Fruit fly (Drosophila melanogaster) whole organism, embryonic: ENCODE data around the gene CG14515.

ENCODE experiments used
- Aef1 ChIP-seq: fragments of 200-800 bp; sonication (Bioruptor generic); IDR thresholded peaks from 3 replicates; pipeline ENCODE4 v1.3.6; 2022; ENCODE audit warnings: missing biosample characterization, missing genetic modification characterization
- Asciz ChIP-seq: fragments of 200-800 bp; sonication (Bioruptor generic); optimal IDR thresholded peaks from 2 replicates; lab custom pipeline; 2017; ENCODE audit warnings: missing biosample characterization, mild to moderate bottlenecking, missing genetic modification characterization, missing genetic modification reagents
- BEAF-32 ChIP-seq: fragments of 200-800 bp; sonication (Bioruptor generic); optimal IDR thresholded peaks from 3 replicates; lab custom pipeline; 2017; ENCODE audit warnings: missing biosample characterization, missing genetic modification characterization, mild to moderate bottlenecking, moderate library complexity, missing genetic modification reagents
- CG10431 ChIP-seq: fragments of 200-800 bp; sonication (Bioruptor generic); optimal IDR thresholded peaks from 3 replicates; lab custom pipeline; 2018; ENCODE audit warnings: missing biosample characterization, mild to moderate bottlenecking, missing genetic modification characterization
- CG11504 ChIP-seq: fragments of 200-800 bp; sonication (Bioruptor generic); optimal IDR thresholded peaks from 3 replicates; lab custom pipeline; 2019; ENCODE audit warnings: missing biosample characterization, mild to moderate bottlenecking, missing genetic modification characterization, moderate library complexity
- CG12071 ChIP-seq: fragments of 200-800 bp; sonication (Bioruptor generic); optimal IDR thresholded peaks from 3 replicates; lab custom pipeline; 2018; ENCODE audit warnings: missing biosample characterization, mild to moderate bottlenecking, missing genetic modification characterization
- CG14667 ChIP-seq: fragments of 200-800 bp; sonication (Bioruptor generic); IDR thresholded peaks from 2 replicates; pipeline ENCODE4 v1.3.6; 2022; ENCODE audit warnings: missing biosample characterization, missing genetic modification characterization
- CG17361 ChIP-seq: fragments of 200-800 bp; sonication (Bioruptor generic); IDR thresholded peaks from 3 replicates; pipeline ENCODE4 v1.3.6; 2022; ENCODE audit warnings: missing biosample characterization, missing genetic modification characterization
- CG1792 ChIP-seq: fragments of 200-800 bp; sonication (Bioruptor generic); optimal IDR thresholded peaks from 2 replicates; lab custom pipeline; 2016; ENCODE audit warnings: missing biosample characterization, missing genetic modification characterization
- CG2202 ChIP-seq: fragments of 200-800 bp; sonication (Bioruptor generic); optimal IDR thresholded peaks from 2 replicates; lab custom pipeline; 2018; ENCODE audit warnings: missing biosample characterization, mild to moderate bottlenecking, missing genetic modification characterization
- CG2678 ChIP-seq: fragments of 200-800 bp; sonication (Bioruptor generic); optimal IDR thresholded peaks from 3 replicates; lab custom pipeline; 2019; ENCODE audit warnings: missing biosample characterization, mild to moderate bottlenecking, missing genetic modification characterization, moderate library complexity
- CG2889 ChIP-seq: fragments of 200-800 bp; sonication (Bioruptor generic); IDR thresholded peaks from 3 replicates; pipeline ENCODE4 v1.3.6; 2022; ENCODE audit warnings: missing biosample characterization, missing genetic modification characterization
- CG3281 ChIP-seq: fragments of 200-800 bp; sonication (Bioruptor generic); optimal IDR thresholded peaks from 3 replicates; lab custom pipeline; 2017; ENCODE audit warnings: missing biosample characterization, mild to moderate bottlenecking, missing genetic modification characterization
- CG8290 ChIP-seq, 3 experiments: fragments of 200-800 bp; sonication (Bioruptor generic); optimal IDR thresholded peaks; 2 replicates each; lab custom pipeline; 2016 to 2019; ENCODE audit warnings: missing biosample characterization in 3 of 3, missing genetic modification characterization in 3 of 3, mild to moderate bottlenecking in 2 of 3, moderate library complexity in 1 of 3
- CHES-1-like ChIP-seq: fragments of 200-800 bp; sonication (Bioruptor generic); optimal IDR thresholded peaks from 2 replicates; lab custom pipeline; 2016; ENCODE audit warnings: missing biosample characterization, missing genetic modification characterization
- Doc2 ChIP-seq: fragments of 200-800 bp; sonication (Bioruptor generic); IDR thresholded peaks from 2 replicates; pipeline ENCODE4 v1.3.6; 2022; ENCODE audit warnings: missing biosample characterization, missing genetic modification characterization
- Drgx ChIP-seq: fragments of 200-800 bp; sonication (Bioruptor generic); IDR thresholded peaks from 2 replicates; pipeline ENCODE4 v1.3.6; 2022; ENCODE audit warnings: missing biosample characterization, missing genetic modification characterization
- Fer1 ChIP-seq: fragments of 200-800 bp; sonication (Bioruptor generic); optimal IDR thresholded peaks from 2 replicates; lab custom pipeline; 2017; ENCODE audit warnings: missing biosample characterization, mild to moderate bottlenecking, missing genetic modification characterization
- Hr51 ChIP-seq, 2 experiments: fragments of 200-800 bp; sonication (Bioruptor generic); optimal IDR thresholded peaks; 2 replicates in 1 of 2; 3 replicates in 1 of 2; lab custom pipeline; 2016 to 2018; ENCODE audit warnings: missing biosample characterization in 2 of 2, missing genetic modification characterization in 2 of 2, mild to moderate bottlenecking in 1 of 2, moderate library complexity in 1 of 2
- Meics ChIP-seq: fragments of 200-800 bp; sonication (Bioruptor generic); optimal IDR thresholded peaks from 2 replicates; lab custom pipeline; 2017; ENCODE audit warnings: missing biosample characterization, mild to moderate bottlenecking, missing genetic modification characterization
- Mrtf ChIP-seq: fragments of 200-800 bp; sonication (Bioruptor generic); IDR thresholded peaks from 3 replicates; pipeline ENCODE4 v1.3.6; 2022; ENCODE audit warnings: missing biosample characterization, missing genetic modification characterization
- Oaz ChIP-seq: fragments of 200-800 bp; sonication (Bioruptor generic); IDR thresholded peaks from 2 replicates; pipeline ENCODE4 v1.3.6; 2022; ENCODE audit warnings: missing biosample characterization, missing genetic modification characterization
- Pdp1 ChIP-seq, 2 experiments: fragments of 200-800 bp; sonication (Bioruptor generic); optimal IDR thresholded peaks; 3 replicates each; lab custom pipeline; 2016; ENCODE audit warnings: missing biosample characterization in 2 of 2, missing genetic modification characterization in 2 of 2, mild to moderate bottlenecking in 1 of 2, moderate library complexity in 1 of 2
- Rx ChIP-seq: fragments of 200-800 bp; sonication (Bioruptor generic); IDR thresholded peaks from 2 replicates; pipeline ENCODE4 v1.3.6; 2022; ENCODE audit warnings: missing biosample characterization, missing genetic modification characterization
- Six4 ChIP-seq: fragments of 200-800 bp; sonication (Bioruptor generic); optimal IDR thresholded peaks from 2 replicates; lab custom pipeline; 2016; ENCODE audit warnings: missing biosample characterization, missing genetic modification characterization
- TFAM ChIP-seq: fragments of 200-800 bp; sonication (Bioruptor generic); optimal IDR thresholded peaks from 2 replicates; lab custom pipeline; 2017; ENCODE audit warnings: missing biosample characterization, missing genetic modification characterization, inconsistent platforms
- bab2 ChIP-seq: fragments of 200-800 bp; sonication (Bioruptor generic); optimal IDR thresholded peaks from 2 replicates; lab custom pipeline; 2016; ENCODE audit warnings: missing biosample characterization, missing genetic modification characterization
- bsh ChIP-seq, 2 experiments: fragments of 200-800 bp; sonication (Bioruptor generic); optimal IDR thresholded peaks; 2 replicates each; lab custom pipeline; 2017 to 2018; ENCODE audit warnings: mild to moderate bottlenecking in 2 of 2, missing biosample characterization in 2 of 2, missing genetic modification characterization in 2 of 2, moderate library complexity in 1 of 2
- crol ChIP-seq: fragments of 200-800 bp; sonication (Bioruptor generic); IDR thresholded peaks from 2 replicates; pipeline ENCODE4 v1.3.6; 2022; ENCODE audit warnings: missing biosample characterization, missing genetic modification characterization
- cwo ChIP-seq: fragments of 200-800 bp; sonication (Bioruptor generic); optimal IDR thresholded peaks from 3 replicates; lab custom pipeline; 2017; ENCODE audit warnings: missing biosample characterization, missing genetic modification characterization, mild to moderate bottlenecking, moderate library complexity, missing genetic modification reagents
- da ChIP-seq: fragments of 200-800 bp; sonication (Bioruptor generic); optimal IDR thresholded peaks from 2 replicates; lab custom pipeline; 2016; ENCODE audit warnings: missing biosample characterization, missing genetic modification characterization
- disco-r ChIP-seq: fragments of 200-800 bp; sonication (Bioruptor generic); optimal IDR thresholded peaks from 2 replicates; lab custom pipeline; 2016; ENCODE audit warnings: missing biosample characterization, missing genetic modification characterization
- dmrt11E ChIP-seq: fragments of 200-800 bp; sonication (Bioruptor generic); optimal IDR thresholded peaks from 3 replicates; lab custom pipeline; 2018; ENCODE audit warnings: missing biosample characterization, mild to moderate bottlenecking, missing genetic modification characterization, moderate library complexity
- ems ChIP-seq: fragments of 200-800 bp; sonication (Bioruptor generic); optimal IDR thresholded peaks from 3 replicates; lab custom pipeline; 2016; ENCODE audit warnings: missing biosample characterization, missing genetic modification characterization
- ewg ChIP-seq: fragments of 200-800 bp; sonication (Bioruptor generic); optimal IDR thresholded peaks from 3 replicates; lab custom pipeline; 2017; ENCODE audit warnings: mild to moderate bottlenecking, missing biosample characterization, missing genetic modification reagents, missing genetic modification characterization
- exex ChIP-seq: fragments of 200-800 bp; sonication (Bioruptor generic); optimal IDR thresholded peaks from 4 replicates; lab custom pipeline; 2018; ENCODE audit warnings: missing biosample characterization, mild to moderate bottlenecking, missing genetic modification characterization, moderate library complexity
- fru ChIP-seq: fragments of >200 bp; optimal IDR thresholded peaks from 2 replicates; lab custom pipeline; 2017
- grn ChIP-seq: fragments of 200-800 bp; sonication (Bioruptor generic); optimal IDR thresholded peaks from 3 replicates; lab custom pipeline; 2017; ENCODE audit warnings: missing biosample characterization, missing genetic modification characterization
- gsb-n ChIP-seq: fragments of 200-800 bp; sonication (Bioruptor generic); optimal IDR thresholded peaks from 3 replicates; lab custom pipeline; 2018; ENCODE audit warnings: missing biosample characterization, mild to moderate bottlenecking, missing genetic modification characterization
- insv ChIP-seq, 2 experiments: fragments of 200-800 bp; sonication (Bioruptor generic); optimal IDR thresholded peaks; 3 replicates each; lab custom pipeline; 2016 to 2018; ENCODE audit warnings: missing biosample characterization in 2 of 2, missing genetic modification characterization in 2 of 2
- mld ChIP-seq: fragments of 200-800 bp; sonication (Bioruptor generic); IDR thresholded peaks from 3 replicates; pipeline ENCODE4 v1.3.6; 2022; ENCODE audit warnings: missing biosample characterization, missing genetic modification characterization; ENCODE audit not compliant: partially characterized antibody
- nerfin-1 ChIP-seq: fragments of 200-800 bp; sonication (Bioruptor generic); optimal IDR thresholded peaks from 3 replicates; lab custom pipeline; 2019; ENCODE audit warnings: missing biosample characterization, mild to moderate bottlenecking, missing genetic modification characterization, moderate library complexity
- pros ChIP-seq: fragments of 200-800 bp; sonication (Bioruptor generic); optimal IDR thresholded peaks from 3 replicates; lab custom pipeline; 2019; ENCODE audit warnings: missing biosample characterization, mild to moderate bottlenecking, missing genetic modification characterization, moderate library complexity
- rib ChIP-seq: fragments of 200-800 bp; sonication (Bioruptor generic); IDR thresholded peaks from 2 replicates; pipeline ENCODE4 v1.3.6; 2022; ENCODE audit warnings: missing biosample characterization, missing genetic modification characterization
- row ChIP-seq: fragments of 200-800 bp; sonication (Bioruptor generic); IDR thresholded peaks from 3 replicates; pipeline ENCODE4 v1.3.6; 2022; ENCODE audit warnings: missing biosample characterization, missing genetic modification characterization
- stc ChIP-seq: fragments of 200-800 bp; sonication (Bioruptor generic); IDR thresholded peaks from 2 replicates; pipeline ENCODE4 v1.3.6; 2022; ENCODE audit warnings: missing biosample characterization, missing genetic modification characterization
- unpg ChIP-seq: fragments of 200-800 bp; sonication (Bioruptor generic); optimal IDR thresholded peaks from 3 replicates; lab custom pipeline; 2018; ENCODE audit warnings: missing biosample characterization, mild to moderate bottlenecking, missing genetic modification characterization, moderate library complexity

The CG14515 gene

DNA sequence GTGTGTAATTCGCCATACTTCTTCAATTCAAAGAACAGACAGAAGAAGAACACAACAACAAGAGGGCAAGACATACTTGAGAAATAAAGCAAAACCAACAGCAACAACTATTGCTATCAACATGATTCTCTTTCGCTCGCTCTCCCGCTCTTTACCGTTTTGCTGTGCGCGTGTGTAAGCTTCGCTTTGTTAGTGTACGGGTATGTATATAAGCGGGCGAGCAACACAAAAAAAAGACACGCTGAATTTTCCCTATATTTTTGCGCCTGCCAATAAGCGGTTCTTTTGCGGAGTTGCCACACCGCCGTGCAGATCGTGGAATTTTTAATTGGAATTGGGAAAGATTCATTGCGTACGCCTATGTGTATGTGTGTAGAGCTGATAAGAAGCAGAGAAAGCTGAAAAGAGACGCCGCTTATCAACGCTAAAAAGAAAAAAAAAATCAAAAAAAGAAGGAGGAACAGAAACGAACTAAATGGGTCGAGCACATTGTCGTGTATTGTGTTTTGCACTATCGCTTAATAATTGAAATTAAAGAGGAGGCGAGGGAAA lies 17.7 kb downstream of the CG14515 start (continued):
- TF ChIP-seq Mrtf (GFP tag; lab: Robert Waterston, UW) (no peak), CG12071 (GFP tag; lab: Kevin White, UChicago) (no peak), CHES-1-like (GFP tag; lab: Kevin White, UChicago) (peak; percentile 16), ewg (peak; percentile 20), Pdp1 (GFP tag; optimal IDR thresholded peaks at IDR 0.05; lab: Kevin White, UChicago) (peak in 1 of 2 experiments; percentile 46), ems (no peak), insv (GFP tag; optimal IDR thresholded peaks at IDR 0.05; lab: Kevin White, UChicago) (peak in 1 of 2 experiments; percentile 96), CG2202 (tag; lab: Kevin White, UChicago) (no peak), BEAF-32 (peak; percentile 15), rib (GFP tag; lab: Robert Waterston, UW) (peak; percentile 9; the same call in 1 of the 2 replicates), CG2678 (peak; percentile 39), crol (GFP tag; lab: Robert Waterston, UW) (peak; percentile 27; the same call in 1 of the 2 replicates), exex (tag; lab: Kevin White, UChicago) (peak; percentile 60), da (GFP tag; lab: Kevin White, UChicago) (no peak), CG8290 (GFP tag; optimal IDR thresholded peaks at IDR 0.05; lab: Kevin White, UChicago) (no peak), CG8290 (tag; optimal IDR thresholded peaks at IDR 0.05; lab: Kevin White, UChicago) (peak in 1 of 2 experiments; percentile 22), Drgx (GFP tag; lab: Robert Waterston, UW) (peak; percentile 70), CG1792 (GFP tag; lab: Kevin White, UChicago) (no peak), fru (lab: Kevin White, UChicago) (no peak), bab2 (GFP tag; lab: Kevin White, UChicago) (no peak), cwo (GFP tag; lab: Kevin White, UChicago) (peak; percentile 33), Doc2 (GFP tag; lab: Robert Waterston, UW) (no peak), pros (peak; percentile 67), Asciz (GFP tag; lab: Kevin White, UChicago) (no peak), gsb-n (no peak), nerfin-1 (tag; lab: Kevin White, UChicago) (peak; percentile 63)
- TF ChIP-seq, all 482 proteins: peak for 63

DNA sequence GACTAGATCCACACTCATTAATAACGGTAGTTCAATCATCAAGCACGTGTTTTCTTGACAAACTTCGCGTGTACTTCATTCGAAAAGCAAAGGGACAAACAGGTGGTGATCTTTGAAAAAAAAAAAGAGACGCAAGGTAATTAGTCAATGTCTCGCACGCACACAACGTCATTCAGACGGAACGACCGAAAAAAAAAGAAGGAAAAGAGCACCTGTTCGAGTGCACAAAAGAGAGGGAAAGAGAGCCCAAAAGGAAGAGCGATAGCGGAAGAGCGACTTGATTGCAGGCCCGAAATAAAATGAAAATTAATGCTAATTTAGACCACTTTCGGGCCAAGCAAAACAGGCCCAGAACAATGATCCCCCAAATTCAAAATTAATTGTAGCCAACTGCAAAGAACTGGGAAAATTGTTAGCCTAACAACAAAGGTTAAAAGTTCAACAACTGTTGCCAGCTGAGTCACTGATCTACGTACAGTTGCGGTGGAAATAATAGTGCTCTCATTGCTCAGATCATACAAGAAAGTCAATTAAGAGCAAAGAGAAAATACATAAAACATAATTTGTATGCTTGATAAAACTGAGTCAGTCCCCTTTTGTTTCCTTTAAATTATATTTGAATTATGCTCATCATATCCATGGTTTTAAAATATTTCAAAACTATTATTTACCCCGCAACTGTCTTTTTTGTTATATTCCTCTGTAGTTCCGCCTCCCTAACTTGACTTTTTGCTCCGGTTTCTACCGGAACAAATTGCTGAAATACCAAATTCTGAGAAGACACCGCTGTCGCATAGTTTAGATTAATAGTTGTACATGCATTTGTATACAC lies 18.5 kb downstream of the CG14515 start:
- TF ChIP-seq stc (GFP tag; lab: Robert Waterston, UW) (0 out of 2 replicates have a peak, but pooled peaks have one; percentile 18), dmrt11E (tag; lab: Kevin White, UChicago) (peak; percentile 13), row (peak; percentile 40; the same call in 2 of the 3 replicates), CG11504 (peak; percentile 46), CG14667 (no peak), Oaz (no peak), Six4 (peak; percentile 4), CG3281 (GFP tag; lab: Kevin White, UChicago) (peak; percentile 14), Meics (peak; percentile 12), grn (GFP tag; lab: Kevin White, UChicago) (no peak), TFAM (GFP tag; lab: Kevin White, UChicago) (no peak), Aef1 (GFP tag; lab: Robert Waterston, UW) (no peak), bsh (GFP tag; optimal IDR thresholded peaks at IDR 0.05; lab: Kevin White, UChicago) (peak in 1 of 2 experiments; percentile 27), mld (GFP tag; lab: Robert Waterston, UW) (no peak), Fer1 (GFP tag; lab: Kevin White, UChicago) (no peak), CG10431 (GFP tag; lab: Kevin White, UChicago) (no peak), CG2678 (peak; percentile 27), Rx (GFP tag; lab: Robert Waterston, UW) (no peak), Hr51 (GFP tag; optimal IDR thresholded peaks at IDR 0.05; lab: Kevin White, UChicago) (peak in 1 of 2 experiments; percentile 10), unpg (GFP tag; lab: Kevin White, UChicago) (peak; percentile 28), CG17361 (0 out of 3 replicates have a peak, but pooled peaks have one; percentile 20), disco-r (no peak), CG2889 (GFP tag; lab: Robert Waterston, UW) (no peak)
